Fruit fly (Drosophila melanogaster) whole organism, adult: ENCODE data around the gene uncNacbeta.

Experiments
- CG11617 ChIP-seq: fragments of 200-800 bp; sonication (Bioruptor generic); optimal IDR thresholded peaks from 2 replicates; lab custom pipeline; 2017; ENCODE audit warnings: mild to moderate bottlenecking, missing biosample characterization, missing genetic modification reagents, missing genetic modification characterization
- CG12768 ChIP-seq: fragments of 200-800 bp; sonication (Bioruptor generic); optimal IDR thresholded peaks from 2 replicates; lab custom pipeline; 2017; ENCODE audit warnings: missing biosample characterization, missing genetic modification characterization, mild to moderate bottlenecking, moderate library complexity, missing genetic modification reagents
- CG14711 ChIP-seq: fragments of 200-800 bp; sonication (Bioruptor generic); optimal IDR thresholded peaks from 2 replicates; lab custom pipeline; 2018; ENCODE audit warnings: missing biosample characterization, mild to moderate bottlenecking, missing genetic modification characterization, moderate library complexity
- CG1620 ChIP-seq: fragments of 200-800 bp; sonication (Bioruptor generic); optimal IDR thresholded peaks from 2 replicates; lab custom pipeline; 2016; ENCODE audit warnings: missing biosample characterization, missing genetic modification characterization
- CG33017 ChIP-seq: fragments of 200-800 bp; sonication (Bioruptor generic); optimal IDR thresholded peaks from 2 replicates; lab custom pipeline; 2018; ENCODE audit warnings: missing biosample characterization, mild to moderate bottlenecking, missing genetic modification characterization, moderate library complexity
- CG5204 ChIP-seq: fragments of 200-800 bp; sonication (Bioruptor generic); optimal IDR thresholded peaks from 2 replicates; lab custom pipeline; 2016; ENCODE audit warnings: missing biosample characterization, missing genetic modification characterization
- CG7045 ChIP-seq: fragments of 200-800 bp; sonication (Bioruptor generic); optimal IDR thresholded peaks from 2 replicates; lab custom pipeline; 2017; ENCODE audit warnings: missing biosample characterization, mild to moderate bottlenecking, missing genetic modification characterization
- CG7101 ChIP-seq: fragments of 200-800 bp; sonication (Bioruptor generic); optimal IDR thresholded peaks from 2 replicates; lab custom pipeline; 2018; ENCODE audit warnings: missing biosample characterization, mild to moderate bottlenecking, missing genetic modification characterization, moderate library complexity
- Clk ChIP-seq: fragments of 200-800 bp; sonication (Bioruptor generic); optimal IDR thresholded peaks from 2 replicates; lab custom pipeline; 2017; ENCODE audit warnings: missing biosample characterization, missing genetic modification characterization
- Crg-1 ChIP-seq: fragments of 200-800 bp; sonication (Bioruptor generic); optimal IDR thresholded peaks from 2 replicates; lab custom pipeline; 2016; ENCODE audit warnings: missing biosample characterization, missing genetic modification characterization
- Hr96 ChIP-seq: fragments of 200-800 bp; sonication (Bioruptor generic); optimal IDR thresholded peaks from 2 replicates; lab custom pipeline; 2016; ENCODE audit warnings: missing biosample characterization, missing genetic modification characterization
- Mnt ChIP-seq: fragments of 200-800 bp; sonication (Bioruptor generic); optimal IDR thresholded peaks from 2 replicates; lab custom pipeline; 2016; ENCODE audit warnings: missing biosample characterization, mild to moderate bottlenecking, missing genetic modification characterization
- bab1 ChIP-seq: fragments of 200-800 bp; sonication (Bioruptor generic); optimal IDR thresholded peaks from 3 replicates; lab custom pipeline; 2019; ENCODE audit warnings: missing biosample characterization, mild to moderate bottlenecking, missing genetic modification characterization, moderate library complexity
- cic ChIP-seq: fragments of 200-800 bp; sonication (Bioruptor generic); optimal IDR thresholded peaks from 2 replicates; lab custom pipeline; 2017; ENCODE audit warnings: missing biosample characterization, mild to moderate bottlenecking, missing genetic modification characterization, moderate library complexity
- cnc ChIP-seq, 2 experiments: fragments of >200 bp; optimal IDR thresholded peaks; 2 replicates each; lab custom pipeline; 2017
- kay ChIP-seq: fragments of 200-800 bp; sonication (Bioruptor generic); peaks from one replicate; lab custom pipeline; 2016; ENCODE audit warnings: missing biosample characterization, missing genetic modification characterization, borderline replicate concordance
- ovo ChIP-seq: fragments of 200-800 bp; sonication (Bioruptor generic); optimal IDR thresholded peaks from 2 replicates; lab custom pipeline; 2016; ENCODE audit warnings: missing biosample characterization, missing genetic modification characterization
- pad ChIP-seq: fragments of 200-800 bp; sonication (Bioruptor generic); optimal IDR thresholded peaks from 3 replicates; lab custom pipeline; 2017; ENCODE audit warnings: missing biosample characterization, missing genetic modification characterization, mild to moderate bottlenecking, moderate library complexity, missing genetic modification reagents
- tj ChIP-seq: fragments of 200-800 bp; sonication (Bioruptor generic); optimal IDR thresholded peaks from 3 replicates; lab custom pipeline; 2017; ENCODE audit warnings: missing biosample characterization, mild to moderate bottlenecking, missing genetic modification characterization, moderate library complexity
- toe ChIP-seq: fragments of 200-800 bp; sonication (Bioruptor generic); optimal IDR thresholded peaks from 2 replicates; lab custom pipeline; 2016; ENCODE audit warnings: missing biosample characterization, missing genetic modification characterization

uncNacbeta gene

dm6 chr2L:527689-528088, 35.9 kb downstream of the uncNacbeta start:
- TF ChIP-seq CG11617 (GFP tag; lab: Kevin White, UChicago) (no peak), CG14711 (tag; lab: Kevin White, UChicago) (no peak)

- TF ChIP-seq ovo (GFP tag; lab: Kevin White, UChicago) = no peak
- no peak for TF ChIP-seq Clk (GFP tag; lab: Kevin White, UChicago)
- no peak for TF ChIP-seq cnc (optimal IDR thresholded peaks at IDR 0.05; lab: Kevin White, UChicago)
- TF ChIP-seq tj (GFP tag; lab: Kevin White, UChicago) = no peak
- TF ChIP-seq CG33017 (tag; lab: Kevin White, UChicago) = no peak
- TF ChIP-seq CG11617 (GFP tag; lab: Kevin White, UChicago) = no peak
- no peak for TF ChIP-seq toe
- TF ChIP-seq Mnt (GFP tag; lab: Kevin White, UChicago) = no peak
These were observed 36.7 kb downstream of the uncNacbeta start for dm6 chr2L:526924-527307.

dm6 chr2L:526192-526923, 37.3 kb downstream of the uncNacbeta start:
- no peak for TF ChIP-seq pad (GFP tag; lab: Kevin White, UChicago)
- TF ChIP-seq Hr96 (GFP tag; lab: Kevin White, UChicago) = peak; percentile 15
- TF ChIP-seq tj (GFP tag; lab: Kevin White, UChicago) = peak; percentile 79

dm6 chr2L:525547-526180, 38.0 kb downstream of the uncNacbeta start:
- TF ChIP-seq pad (GFP tag; lab: Kevin White, UChicago) (no peak), Mnt (GFP tag; lab: Kevin White, UChicago) (no peak), kay (no peak), CG12768 (GFP tag; lab: Kevin White, UChicago) (no peak), cnc (optimal IDR thresholded peaks at IDR 0.05; lab: Kevin White, UChicago) (no peak), tj (GFP tag; lab: Kevin White, UChicago) (no peak), CG1620 (no peak), ovo (GFP tag; lab: Kevin White, UChicago) (no peak), CG14711 (tag; lab: Kevin White, UChicago) (no peak), Hr96 (GFP tag; lab: Kevin White, UChicago) (no peak), CG7101 (tag; lab: Kevin White, UChicago) (no peak), CG33017 (tag; lab: Kevin White, UChicago) (no peak), bab1 (GFP tag; lab: Kevin White, UChicago) (no peak), Crg-1 (GFP tag; lab: Kevin White, UChicago) (no peak), cic (no peak), CG11617 (GFP tag; lab: Kevin White, UChicago) (no peak), toe (no peak), CG7045 (no peak), Clk (GFP tag; lab: Kevin White, UChicago) (no peak), CG5204 (no peak)

dm6 chr2L:524515-524920, 39.1 kb downstream of the uncNacbeta start:
- TF ChIP-seq cic = no peak
- TF ChIP-seq tj (GFP tag; lab: Kevin White, UChicago) = peak; percentile 70
- TF ChIP-seq pad (GFP tag; lab: Kevin White, UChicago) = no peak

- TF ChIP-seq Mnt (GFP tag; lab: Kevin White, UChicago) (no peak), CG1620 (no peak), tj (GFP tag; lab: Kevin White, UChicago) (peak; percentile 21), CG12768 (GFP tag; lab: Kevin White, UChicago) (no peak), bab1 (GFP tag; lab: Kevin White, UChicago) (peak; percentile 28), CG33017 (tag; lab: Kevin White, UChicago) (no peak), cnc (optimal IDR thresholded peaks at IDR 0.05; lab: Kevin White, UChicago) (no peak), ovo (GFP tag; lab: Kevin White, UChicago) (no peak), Crg-1 (GFP tag; lab: Kevin White, UChicago) (no peak), kay (no peak), CG5204 (no peak), CG11617 (GFP tag; lab: Kevin White, UChicago) (no peak), cic (peak; percentile 3), Hr96 (GFP tag; lab: Kevin White, UChicago) (peak; percentile 13), CG7045 (no peak), Clk (GFP tag; lab: Kevin White, UChicago) (no peak)
These were observed 40.3 kb downstream of the uncNacbeta start for dm6 chr2L:523165-523835.

dm6 chr2L:522752-523151, 40.9 kb downstream of the uncNacbeta start:
- TF ChIP-seq Crg-1 (GFP tag; lab: Kevin White, UChicago) = no peak
- no peak for TF ChIP-seq CG33017 (tag; lab: Kevin White, UChicago)
- no peak for TF ChIP-seq cnc (optimal IDR thresholded peaks at IDR 0.05; lab: Kevin White, UChicago)
- TF ChIP-seq CG5204 = no peak
- TF ChIP-seq cic = no peak
- no peak for TF ChIP-seq CG12768 (GFP tag; lab: Kevin White, UChicago)
- TF ChIP-seq CG7101 (tag; lab: Kevin White, UChicago) = no peak
- no peak for TF ChIP-seq pad (GFP tag; lab: Kevin White, UChicago)
- no peak for TF ChIP-seq CG11617 (GFP tag; lab: Kevin White, UChicago)
- TF ChIP-seq bab1 (GFP tag; lab: Kevin White, UChicago) = no peak
- TF ChIP-seq ovo (GFP tag; lab: Kevin White, UChicago) = no peak
- TF ChIP-seq toe = no peak
- no peak for TF ChIP-seq CG1620
- TF ChIP-seq Clk (GFP tag; lab: Kevin White, UChicago) = no peak
